Fruit fly (Drosophila melanogaster): ENCODE data around the gene bab2.

The bab2 gene

dm6 chr3L:1195202-1195601, 18.1 kb upstream of the bab2 start, which contains the start of gene LysX:
LysX (minus strand) TSS chr3L:1195302.
- no peak for TF ChIP-seq CG17801 (GFP tag; optimal IDR thresholded peaks at IDR 0.05; ENCODE audit: partially characterized antibody)

- no peak for TF ChIP-seq CG17801 (GFP tag; optimal IDR thresholded peaks at IDR 0.05; ENCODE audit: partially characterized antibody)
Observed at dm6 chr3L:1193123-1193844, 16.2 kb upstream of the bab2 start, which contains the start of gene Trhn. Trhn (minus strand) TSS chr3L:1193173.

- no peak for TF ChIP-seq CG17801 (GFP tag; optimal IDR thresholded peaks at IDR 0.05; ENCODE audit: partially characterized antibody)
Observed at dm6 chr3L:1188936-1189659, 12.0 kb upstream of the bab2 start, which contains the start of gene CG13912. CG13912 (plus strand) TSS chr3L:1189588.

- no peak for TF ChIP-seq CG17801 (GFP tag; optimal IDR thresholded peaks at IDR 0.05; ENCODE audit: partially characterized antibody)
Observed at dm6 chr3L:1183467-1183866, 6.4 kb upstream of the bab2 start.

DNA sequence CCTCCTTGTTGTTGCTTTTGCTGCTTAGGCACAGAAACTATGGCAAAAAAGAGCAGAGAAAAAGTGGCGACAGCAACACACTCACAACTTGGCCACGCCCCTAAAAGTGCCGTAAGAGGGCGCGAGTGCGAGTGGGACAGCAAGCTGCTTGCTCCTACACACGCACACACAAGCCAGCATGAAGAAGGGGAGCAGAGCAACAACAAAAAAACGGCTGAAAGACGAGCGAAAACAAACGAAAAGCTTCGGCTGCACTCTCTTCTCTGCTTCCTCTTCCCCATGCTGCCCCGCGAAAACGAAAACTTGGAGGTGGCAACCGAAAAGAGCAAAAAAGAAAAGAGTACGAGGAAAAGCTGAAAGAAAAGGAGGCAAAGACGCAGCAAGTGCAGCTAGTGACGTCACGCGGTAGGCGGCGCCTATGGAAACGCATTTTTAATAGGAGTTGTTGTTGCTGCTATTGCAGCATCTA, 1.1 kb upstream of the bab2 start:
- no peak for TF ChIP-seq CG17801 (GFP tag; optimal IDR thresholded peaks at IDR 0.05; ENCODE audit: partially characterized antibody)

- no peak for TF ChIP-seq CG17801 (GFP tag; optimal IDR thresholded peaks at IDR 0.05; ENCODE audit: partially characterized antibody)
Observed at dm6 chr3L:1176515-1176914, 561 bp downstream of the bab2 start.

- TF ChIP-seq CG17801 (GFP tag; optimal IDR thresholded peaks at IDR 0.05; ENCODE audit: partially characterized antibody) = no peak
Observed at dm6 chr3L:1172858-1173257, 4.2 kb downstream of the bab2 start.

- no peak for TF ChIP-seq CG17801 (GFP tag; optimal IDR thresholded peaks at IDR 0.05; ENCODE audit: partially characterized antibody)
Observed at dm6 chr3L:1170611-1171010, 6.5 kb downstream of the bab2 start.

dm6 chr3L:1169617-1170016, 7.5 kb downstream of the bab2 start:
- no peak for TF ChIP-seq CG17801 (GFP tag; optimal IDR thresholded peaks at IDR 0.05; ENCODE audit: partially characterized antibody)

DNA sequence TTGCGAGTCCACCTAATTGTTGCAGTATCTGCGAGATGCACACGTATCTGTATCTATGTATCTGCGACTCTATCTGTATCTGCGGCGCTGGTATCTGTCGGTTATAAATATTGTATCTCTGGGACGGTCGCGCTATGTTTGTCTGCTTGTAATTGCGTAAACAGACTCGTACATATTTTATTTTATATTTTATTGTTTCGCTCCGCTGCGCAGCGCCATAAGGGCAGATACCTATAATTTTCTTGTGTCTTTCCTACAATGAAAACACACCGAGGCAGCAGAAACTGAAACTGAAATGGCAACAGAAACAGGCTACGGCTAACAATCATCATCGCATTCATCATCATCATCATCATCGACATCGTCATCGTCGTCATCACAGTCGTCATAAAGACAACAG, 8.6 kb downstream of the bab2 start:
- TF ChIP-seq CG17801 (GFP tag; optimal IDR thresholded peaks at IDR 0.05; ENCODE audit: partially characterized antibody) = no peak

dm6 chr3L:1166945-1167913, 9.8 kb downstream of the bab2 start:
- no peak for TF ChIP-seq CG17801 (GFP tag; optimal IDR thresholded peaks at IDR 0.05; ENCODE audit: partially characterized antibody)

DNA sequence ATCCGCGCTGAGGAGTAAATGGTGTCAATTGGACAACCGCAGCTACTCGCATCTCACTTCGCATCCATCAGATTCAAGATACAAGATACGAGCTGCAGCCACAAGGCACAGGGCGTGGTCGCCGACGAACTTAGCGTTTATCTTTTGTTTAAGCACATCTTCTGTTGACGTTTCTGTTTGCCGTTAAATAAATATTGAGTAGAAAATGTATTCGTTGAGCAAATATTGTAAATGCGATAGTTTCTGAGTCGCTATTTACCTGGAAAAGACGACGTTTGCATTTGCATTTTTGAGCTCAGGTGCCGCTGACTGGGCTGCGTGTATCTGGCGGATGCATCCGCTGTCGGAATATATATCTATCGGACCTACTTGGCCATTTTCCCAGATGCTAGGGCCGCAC, 10.8 kb downstream of the bab2 start:
- no peak for TF ChIP-seq CG17801 (GFP tag; optimal IDR thresholded peaks at IDR 0.05; ENCODE audit: partially characterized antibody)

DNA sequence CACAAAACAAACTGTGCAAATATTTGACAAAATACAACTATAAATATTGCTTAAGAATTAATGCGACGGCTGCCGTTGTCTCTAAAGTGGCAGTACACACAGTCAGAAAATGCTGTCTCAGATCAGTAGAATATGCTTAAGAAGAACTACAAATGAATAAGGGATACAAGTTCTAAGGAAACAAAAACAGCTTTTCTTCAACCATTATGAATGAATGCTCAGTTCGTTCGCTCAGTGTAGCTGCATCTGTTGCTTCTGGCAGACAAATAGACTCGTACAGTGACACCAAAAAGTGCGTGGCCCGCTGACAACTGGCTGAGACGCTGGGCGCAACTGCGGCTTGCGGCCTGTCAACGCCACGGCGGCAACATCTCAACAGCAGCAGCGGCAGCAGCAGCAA, 11.3 kb downstream of the bab2 start:
- TF ChIP-seq CG17801 (GFP tag; optimal IDR thresholded peaks at IDR 0.05; ENCODE audit: partially characterized antibody) = no peak

- no peak for TF ChIP-seq CG17801 (GFP tag; optimal IDR thresholded peaks at IDR 0.05; ENCODE audit: partially characterized antibody)
Observed at dm6 chr3L:1152540-1153348, 24.3 kb downstream of the bab2 start.
